Worm (Caenorhabditis elegans) whole organism, young adult: ENCODE results near the gene B0303.7.

ENCODE experiments used
- B0336.3 ChIP-seq: fragments of 200-800 bp; sonication (Bioruptor generic); IDR thresholded peaks from 2 replicates; pipeline ENCODE4 v1.3.6; 2022; ENCODE audit warnings: missing genetic modification characterization, missing compliant biosample characterization
- C06A6.2 ChIP-seq: fragments of 200-800 bp; sonication (Bioruptor generic); conservative IDR thresholded peaks from 2 replicates; pipeline ENCODE4 v1.3.6; 2022; ENCODE audit warnings: missing genetic modification characterization, missing compliant biosample characterization
- C17E4.6 ChIP-seq: fragments of 200-800 bp; sonication (Bioruptor generic); IDR thresholded peaks from 2 replicates; pipeline ENCODE4 v1.3.6; 2022; ENCODE audit warnings: missing genetic modification reagents, missing genetic modification characterization, missing compliant biosample characterization
- F52B5.7 ChIP-seq: sonication (generic microtip); optimal IDR thresholded peaks from 2 replicates; lab custom pipeline; 2016; ENCODE audit warnings: mild to moderate bottlenecking, missing genetic modification characterization, missing compliant biosample characterization
- F55B11.4 ChIP-seq: sonication (generic microtip); optimal IDR thresholded peaks from 2 replicates; lab custom pipeline; 2016; ENCODE audit warnings: missing compliant biosample characterization, missing genetic modification characterization, borderline replicate concordance; ENCODE audit not compliant: insufficient read depth
- K11D2.4 ChIP-seq: fragments of 200-800 bp; sonication (Bioruptor generic); IDR thresholded peaks from 2 replicates; pipeline ENCODE4 v1.3.6; 2022; ENCODE audit warnings: missing genetic modification reagents, missing genetic modification characterization, missing compliant biosample characterization
- T26A5.8 ChIP-seq: sonication (generic microtip); optimal IDR thresholded peaks from 2 replicates; lab custom pipeline; 2016; ENCODE audit warnings: missing genetic modification characterization, missing compliant biosample characterization
- Y53F4B.3 ChIP-seq: fragments of 200-800 bp; sonication (Bioruptor generic); IDR thresholded peaks from 2 replicates; pipeline ENCODE4 v1.3.6; 2022; ENCODE audit warnings: missing genetic modification reagents, missing genetic modification characterization, missing compliant biosample characterization
- Y95B8A.8 ChIP-seq: fragments of 200-800 bp; sonication (Bioruptor generic); IDR thresholded peaks from 2 replicates; pipeline ENCODE4 v1.3.6; 2022; ENCODE audit warnings: missing genetic modification reagents, missing genetic modification characterization, missing compliant biosample characterization
- ZK185.1 ChIP-seq: sonication (generic microtip); optimal IDR thresholded peaks from 2 replicates; lab custom pipeline; 2016; ENCODE audit warnings: mild to moderate bottlenecking, missing genetic modification characterization, missing compliant biosample characterization; ENCODE audit not compliant: poor library complexity, severe bottlenecking
- akir-1 ChIP-seq: fragments of 200-800 bp; sonication (Bioruptor generic); optimal IDR thresholded peaks from 2 replicates; lab custom pipeline; 2018; ENCODE audit warnings: mild to moderate bottlenecking, missing genetic modification characterization, moderate library complexity, missing compliant biosample characterization
- attf-3 ChIP-seq: fragments of 200-800 bp; sonication (Bioruptor generic); conservative IDR thresholded peaks from 2 replicates; pipeline ENCODE4 v1.3.6; 2022; ENCODE audit warnings: missing genetic modification reagents, missing genetic modification characterization, missing compliant biosample characterization
- attf-6 ChIP-seq: fragments of 200-800 bp; sonication (Bioruptor generic); IDR thresholded peaks from 2 replicates; pipeline ENCODE4 v1.3.6; 2022; ENCODE audit warnings: missing genetic modification reagents, missing genetic modification characterization, missing compliant biosample characterization
- ccch-3 ChIP-seq: fragments of 200-800 bp; sonication (Bioruptor generic); optimal IDR thresholded peaks from 2 replicates; lab custom pipeline; 2018; ENCODE audit warnings: mild to moderate bottlenecking, missing genetic modification characterization, missing compliant biosample characterization
- ceh-79 ChIP-seq: sonication (generic microtip); optimal IDR thresholded peaks from 2 replicates; lab custom pipeline; 2017; ENCODE audit warnings: mild to moderate bottlenecking, missing genetic modification characterization, missing compliant biosample characterization
- dox-1 ChIP-seq: fragments of 200-800 bp; sonication (Bioruptor generic); IDR thresholded peaks from 2 replicates; pipeline ENCODE4 v1.3.6; 2022; ENCODE audit warnings: missing genetic modification reagents, missing genetic modification characterization, missing compliant biosample characterization
- dpff-1 ChIP-seq: sonication (generic microtip); optimal IDR thresholded peaks from 2 replicates; lab custom pipeline; 2017; ENCODE audit warnings: mild to moderate bottlenecking, missing genetic modification characterization, missing compliant biosample characterization
- dpl-1 ChIP-seq: fragments of 150-350 bp; optimal IDR thresholded peaks from 2 replicates; lab custom pipeline; 2014; ENCODE audit warnings: missing biosample characterization, missing genetic modification reagents, missing genetic modification characterization
- ekl-4 ChIP-seq: fragments of 200-800 bp; sonication (Bioruptor generic); IDR thresholded peaks from 2 replicates; pipeline ENCODE4 v1.3.6; 2022; ENCODE audit warnings: missing genetic modification reagents, missing genetic modification characterization, missing compliant biosample characterization
- ets-4 ChIP-seq: fragments of 200-800 bp; sonication (Bioruptor generic); optimal IDR thresholded peaks from 2 replicates; lab custom pipeline; 2018; ENCODE audit warnings: mild to moderate bottlenecking, missing genetic modification characterization, missing compliant biosample characterization
- hrde-1 ChIP-seq: sonication (generic microtip); optimal IDR thresholded peaks from 2 replicates; lab custom pipeline; 2016; ENCODE audit warnings: missing genetic modification characterization, mild to moderate bottlenecking, missing compliant biosample characterization, moderate library complexity, missing genotype, missing genetic modification reagents, borderline replicate concordance
- lag-1 ChIP-seq: fragments of 200-800 bp; sonication (Bioruptor generic); IDR thresholded peaks from 2 replicates; pipeline ENCODE4 v1.3.6; 2022; ENCODE audit warnings: missing genetic modification reagents, missing genetic modification characterization, missing compliant biosample characterization
- let-526 ChIP-seq: fragments of 200-800 bp; sonication (Bioruptor generic); IDR thresholded peaks from 2 replicates; pipeline ENCODE4 v1.3.6; 2022; ENCODE audit warnings: missing genetic modification reagents, missing genetic modification characterization, missing compliant biosample characterization
- lin-35 ChIP-seq, 3 experiments: fragments of 150-350 bp in 2 of 3; sonication (generic microtip) in 1 of 3; optimal IDR thresholded peaks; 2 replicates each; lab custom pipeline; 2014 to 2018; ENCODE audit warnings: missing biosample characterization in 3 of 3, missing genetic modification characterization in 3 of 3, missing genetic modification reagents in 3 of 3
- lin-40 ChIP-seq: sonication (generic microtip); optimal IDR thresholded peaks from 2 replicates; lab custom pipeline; 2016; ENCODE audit warnings: missing genetic modification characterization, mild to moderate bottlenecking, missing compliant biosample characterization, missing genotype, missing genetic modification reagents
- lin-54 ChIP-seq: fragments of 200-800 bp; sonication (Bioruptor generic); optimal IDR thresholded peaks from 2 replicates; lab custom pipeline; 2018; ENCODE audit warnings: mild to moderate bottlenecking, missing genetic modification characterization, missing compliant biosample characterization
- madf-10 ChIP-seq: sonication (generic microtip); optimal IDR thresholded peaks from 2 replicates; lab custom pipeline; 2016; ENCODE audit warnings: mild to moderate bottlenecking, missing genetic modification characterization, missing compliant biosample characterization
- madf-3 ChIP-seq: fragments of 200-800 bp; sonication (Bioruptor generic); IDR thresholded peaks from 2 replicates; pipeline ENCODE4 v1.3.6; 2022; ENCODE audit warnings: missing genetic modification reagents, missing genetic modification characterization, missing compliant biosample characterization
- madf-8 ChIP-seq: fragments of 200-800 bp; sonication (Bioruptor generic); conservative IDR thresholded peaks from 2 replicates; pipeline ENCODE4 v1.3.6; 2022; ENCODE audit warnings: missing genetic modification reagents, missing genetic modification characterization, missing compliant biosample characterization
- mcd-1 ChIP-seq: fragments of 200-800 bp; sonication (Bioruptor generic); IDR thresholded peaks from 2 replicates; pipeline ENCODE4 v1.3.6; 2022; ENCODE audit warnings: missing genetic modification reagents, missing genetic modification characterization, missing compliant biosample characterization
- mxl-1 ChIP-seq: sonication (generic microtip); optimal IDR thresholded peaks from 2 replicates; lab custom pipeline; 2016; ENCODE audit warnings: missing genetic modification characterization, missing compliant biosample characterization
- nfyb-1 ChIP-seq: fragments of 200-800 bp; sonication (Bioruptor generic); IDR thresholded peaks from 2 replicates; pipeline ENCODE4 v1.3.6; 2022; ENCODE audit warnings: missing genetic modification reagents, missing genetic modification characterization, missing compliant biosample characterization
- nhr-27 ChIP-seq: fragments of 200-800 bp; sonication (Bioruptor generic); optimal IDR thresholded peaks from 2 replicates; lab custom pipeline; 2018; ENCODE audit warnings: mild to moderate bottlenecking, missing genetic modification characterization, moderate library complexity, missing compliant biosample characterization
- nhr-80 ChIP-seq: sonication (generic microtip); optimal IDR thresholded peaks from 2 replicates; lab custom pipeline; 2016; ENCODE audit warnings: missing genetic modification characterization, missing compliant biosample characterization
- nhr-90 ChIP-seq: sonication (generic microtip); optimal IDR thresholded peaks from 2 replicates; lab custom pipeline; 2016; ENCODE audit warnings: missing genotype, mild to moderate bottlenecking, missing genetic modification characterization, missing compliant biosample characterization
- rec-8 ChIP-seq, 2 experiments: sonication (generic microtip); optimal IDR thresholded peaks; 2 replicates each; lab custom pipeline; 2016; ENCODE audit warnings: mild to moderate bottlenecking in 2 of 2, missing genetic modification characterization in 2 of 2, missing genetic modification reagents in 2 of 2, missing genotype in 2 of 2, missing biosample characterization in 1 of 2, missing compliant biosample characterization in 1 of 2, moderate library complexity in 1 of 2
- rpc-1 ChIP-seq, 2 experiments: fragments of 150-350 bp in 1 of 2; sonication (generic microtip) in 1 of 2; optimal IDR thresholded peaks; 2 replicates each; lab custom pipeline; 2014 to 2018; ENCODE audit warnings: missing biosample characterization in 1 of 2, missing genetic modification characterization in 1 of 2, missing genetic modification reagents in 1 of 2, missing genotype in 1 of 2
- snpc-1.3 ChIP-seq: sonication (generic microtip); optimal IDR thresholded peaks from 2 replicates; lab custom pipeline; 2017; ENCODE audit warnings: missing genetic modification characterization, mild to moderate bottlenecking, missing compliant biosample characterization, antibody characterized with exemption, moderate library complexity, missing genotype, missing genetic modification reagents; ENCODE audit not compliant: insufficient read depth
- snpc-3.4 ChIP-seq: sonication (generic microtip); optimal IDR thresholded peaks from 2 replicates; lab custom pipeline; 2017; ENCODE audit warnings: missing genetic modification characterization, mild to moderate bottlenecking, missing compliant biosample characterization, antibody characterized with exemption, moderate library complexity, missing genotype, missing genetic modification reagents
- somi-1 ChIP-seq: fragments of 200-800 bp; sonication (Bioruptor generic); optimal IDR thresholded peaks from 2 replicates; lab custom pipeline; 2018; ENCODE audit warnings: mild to moderate bottlenecking, missing genetic modification characterization, missing compliant biosample characterization
- tbx-9 ChIP-seq: sonication (generic microtip); optimal IDR thresholded peaks from 2 replicates; lab custom pipeline; 2016; ENCODE audit warnings: borderline replicate concordance, missing genetic modification characterization, inconsistent platforms, missing compliant biosample characterization
- tlf-1 ChIP-seq: fragments of 200-800 bp; sonication (Bioruptor generic); optimal IDR thresholded peaks from 2 replicates; lab custom pipeline; 2018; ENCODE audit warnings: mild to moderate bottlenecking, missing genetic modification characterization, missing compliant biosample characterization
- unc-62 ChIP-seq: fragments of 150-350 bp; optimal IDR thresholded peaks from 2 replicates; lab custom pipeline; 2014; ENCODE audit warnings: missing biosample characterization, missing genetic modification reagents, missing genetic modification characterization
- zfh-2 ChIP-seq: fragments of 200-800 bp; sonication (Bioruptor generic); conservative IDR thresholded peaks from 2 replicates; pipeline ENCODE4 v1.3.6; 2022; ENCODE audit warnings: missing genetic modification reagents, missing genetic modification characterization, missing compliant biosample characterization
- zim-3 ChIP-seq: sonication (generic microtip); optimal IDR thresholded peaks from 2 replicates; lab custom pipeline; 2017; ENCODE audit warnings: mild to moderate bottlenecking, missing genetic modification characterization, moderate library complexity, missing compliant biosample characterization
- ztf-22 ChIP-seq: fragments of 200-800 bp; sonication (Bioruptor generic); optimal IDR thresholded peaks from 2 replicates; lab custom pipeline; 2018; ENCODE audit warnings: mild to moderate bottlenecking, missing genetic modification characterization, moderate library complexity, missing compliant biosample characterization
- ztf-25 ChIP-seq: fragments of 200-800 bp; sonication (Bioruptor generic); IDR thresholded peaks from 2 replicates; pipeline ENCODE4 v1.3.6; 2022; ENCODE audit warnings: missing genetic modification reagents, missing genetic modification characterization, missing compliant biosample characterization

Gene B0303.7

ce11 chrIII:8685590-8686240 lies 7.7 kb upstream of the B0303.7 start:
- TF ChIP-seq Y53F4B.3 (GFP tag; lab: Robert Waterston, UW) (no peak), lag-1 (GFP tag; lab: Robert Waterston, UW) (no peak), zfh-2 (GFP tag; lab: Robert Waterston, UW) (no peak), let-526 (0 out of 2 replicates have a peak, but pooled peaks have one; percentile 24), akir-1 (GFP tag; lab: Kevin White, UChicago) (no peak), lin-40 (tag; lab: Kevin White, UChicago) (no peak), madf-10 (tag; lab: Kevin White, UChicago) (no peak), nhr-27 (tag; lab: Kevin White, UChicago) (peak; percentile 56), F52B5.7 (tag; lab: Kevin White, UChicago) (peak; percentile 18), ekl-4 (peak; percentile 76; the same call in 1 of the 2 replicates), unc-62 (GFP tag; lab: Kevin White, UChicago) (no peak), somi-1 (no peak), ccch-3 (GFP tag; lab: Kevin White, UChicago) (no peak), zim-3 (no peak), madf-8 (GFP tag; lab: Robert Waterston, UW) (no peak), Y95B8A.8 (GFP tag; lab: Robert Waterston, UW) (no peak), nhr-80 (tag; lab: Kevin White, UChicago) (no peak), C17E4.6 (GFP tag; lab: Robert Waterston, UW) (no peak), ets-4 (no peak), ZK185.1 (tag; lab: Kevin White, UChicago) (peak; percentile 28), F55B11.4 (tag; lab: Kevin White, UChicago) (no peak), mcd-1 (GFP tag; lab: Robert Waterston, UW) (peak; percentile 12; the same call in 1 of the 2 replicates), dpff-1 (tag; lab: Kevin White, UChicago) (peak; percentile 64), ztf-22 (no peak), C06A6.2 (GFP tag; lab: Robert Waterston, UW) (no peak), mxl-1 (tag; lab: Kevin White, UChicago) (no peak), tbx-9 (tag; lab: Kevin White, UChicago) (no peak), madf-3 (GFP tag; lab: Robert Waterston, UW) (0 out of 2 replicates have a peak, but pooled peaks have one; percentile 56), snpc-1.3 (tag; lab: Kevin White, UChicago) (no peak), snpc-3.4 (tag; lab: Kevin White, UChicago) (no peak), nfyb-1 (GFP tag; lab: Robert Waterston, UW) (peak; percentile 80), rpc-1 (optimal IDR thresholded peaks at IDR 0.05; lab: Kevin White, UChicago) (no peak), rpc-1 (tag; optimal IDR thresholded peaks at IDR 0.05; lab: Kevin White, UChicago) (no peak), rec-8 (tag; optimal IDR thresholded peaks at IDR 0.05; lab: Kevin White, UChicago) (no peak), lin-35 (GFP tag; optimal IDR thresholded peaks at IDR 0.05; lab: Kevin White, UChicago) (no peak), attf-3 (GFP tag; lab: Robert Waterston, UW) (no peak), dpl-1 (no peak), hrde-1 (tag; lab: Kevin White, UChicago) (no peak), tlf-1 (GFP tag; lab: Kevin White, UChicago) (peak; percentile 71), nhr-90 (tag; lab: Kevin White, UChicago) (no peak), K11D2.4 (GFP tag; lab: Robert Waterston, UW) (peak; percentile 40; the same call in 1 of the 2 replicates), attf-6 (GFP tag; lab: Robert Waterston, UW) (no peak), lin-54 (peak; percentile 11), T26A5.8 (peak; percentile 29), dox-1 (no peak), B0336.3 (GFP tag; lab: Robert Waterston, UW) (peak; percentile 77), ceh-79 (tag; lab: Kevin White, UChicago) (peak; percentile 9), ztf-25 (GFP tag; lab: Robert Waterston, UW) (no peak)
